Fruit fly (Drosophila melanogaster): ENCODE data around the gene RpLP0.
A peak's percentile ranks its signal among the peaks of the same experiment; 100 is the strongest.

The RpLP0 gene

dm6 chr3L:22074347-22074971 lies 1.2 kb upstream of the RpLP0 start, which contains the start of gene CG7133:
Gene CG7133 (minus strand): TSS chr3L:22074523.
- no peak for TF ChIP-seq kni (GFP tag; optimal IDR thresholded peaks at IDR 0.05)
- peak; percentile 82 for TF ChIP-seq HLH4C (GFP tag; IDR thresholded peaks at IDR 0.05; ENCODE audit: partially characterized antibody)
- TF ChIP-seq sens (GFP tag): peak; percentile 67
- peak; percentile 66 for TF ChIP-seq CG30020 (tag; optimal IDR thresholded peaks at IDR 0.05)
- TF ChIP-seq Gug (GFP tag; IDR thresholded peaks at IDR 0.05): peak; percentile 19; the same call in 1 of the 4 replicates
- peak; percentile 78 for TF ChIP-seq CG7963 (GFP tag; IDR thresholded peaks at IDR 0.05; ENCODE audit: partially characterized antibody)
- no peak for TF ChIP-seq MTF-1 (GFP tag; optimal IDR thresholded peaks at IDR 0.05; ENCODE audit: borderline replicate concordance)
- peak; percentile 27 for TF ChIP-seq pho (GFP tag; optimal IDR thresholded peaks at IDR 0.05)
- TF ChIP-seq CHES-1-like (GFP tag; optimal IDR thresholded peaks at IDR 0.05): peak; percentile 3
- TF ChIP-seq chinmo (GFP tag; IDR thresholded peaks at IDR 0.05; ENCODE audit: partially characterized antibody): peak; percentile 71; the same call in 1 of the 4 replicates
- peak; percentile 86 for TF ChIP-seq inv (GFP tag; IDR thresholded peaks at IDR 0.05; ENCODE audit: partially characterized antibody)
- TF ChIP-seq CG17612 (GFP tag; IDR thresholded peaks at IDR 0.05): no peak
- peak; percentile 83 for TF ChIP-seq stwl (tag; optimal IDR thresholded peaks at IDR 0.05)
- TF ChIP-seq CG2116 (GFP tag; optimal IDR thresholded peaks at IDR 0.05): peak; percentile 43
- TF ChIP-seq Mad (GFP tag; optimal IDR thresholded peaks at IDR 0.05): no peak
- TF ChIP-seq gfzf (GFP tag; optimal IDR thresholded peaks at IDR 0.05): peak; percentile 56
- peak; percentile 88 for TF ChIP-seq vnd (GFP tag; IDR thresholded peaks at IDR 0.05; ENCODE audit: partially characterized antibody)
- TF ChIP-seq Ets65A (GFP tag): no peak
- TF ChIP-seq CG8924 (tag; optimal IDR thresholded peaks at IDR 0.05): peak; percentile 4
- peak; percentile 91 for TF ChIP-seq bbx (GFP tag; IDR thresholded peaks at IDR 0.05; ENCODE audit: partially characterized antibody)
- TF ChIP-seq Opbp (GFP tag; IDR thresholded peaks at IDR 0.05; ENCODE audit: partially characterized antibody): peak; percentile 88
- peak; percentile 68 for TF ChIP-seq row (GFP tag; IDR thresholded peaks at IDR 0.05)
- no peak for TF ChIP-seq tll (GFP tag; optimal IDR thresholded peaks at IDR 0.05)
- peak; percentile 42 for TF ChIP-seq CG14710 (tag; optimal IDR thresholded peaks at IDR 0.05)
- peak; percentile 85 for TF ChIP-seq BEAF-32 (GFP tag; optimal IDR thresholded peaks at IDR 0.05)
- peak; percentile 79 for TF ChIP-seq mld (GFP tag; IDR thresholded peaks at IDR 0.05; ENCODE audit: partially characterized antibody)
- TF ChIP-seq Stat92E (GFP tag; optimal IDR thresholded peaks at IDR 0.05): no peak
- no peak for TF ChIP-seq Mes4 (GFP tag; optimal IDR thresholded peaks at IDR 0.05)
- TF ChIP-seq CG17186 (GFP tag; optimal IDR thresholded peaks at IDR 0.05): no peak
- peak; percentile 57 for TF ChIP-seq mirr (GFP tag; optimal IDR thresholded peaks at IDR 0.05)
- no peak for TF ChIP-seq lola (GFP tag; optimal IDR thresholded peaks at IDR 0.05)
- TF ChIP-seq CG17802 (tag; optimal IDR thresholded peaks at IDR 0.05): peak; percentile 3
- TF ChIP-seq trh (GFP tag; optimal IDR thresholded peaks at IDR 0.05): peak; percentile 1
- TF ChIP-seq tin (GFP tag; optimal IDR thresholded peaks at IDR 0.05): no peak
- TF ChIP-seq CG33213 (GFP tag; optimal IDR thresholded peaks at IDR 0.05): no peak
- TF ChIP-seq ind (GFP tag; optimal IDR thresholded peaks at IDR 0.05): no peak
- TF ChIP-seq cad (GFP tag; optimal IDR thresholded peaks at IDR 0.05): no peak
- TF ChIP-seq kah (GFP tag; optimal IDR thresholded peaks at IDR 0.05): peak; percentile 4
- peak; percentile 93 for TF ChIP-seq amos (GFP tag; IDR thresholded peaks at IDR 0.05; ENCODE audit: partially characterized antibody)
- peak; percentile 22 for TF ChIP-seq lilli (GFP tag; optimal IDR thresholded peaks at IDR 0.05)
- peak; percentile 7 for TF ChIP-seq exex (tag; optimal IDR thresholded peaks at IDR 0.05)
- peak; percentile 20 for TF ChIP-seq Dp (GFP tag; optimal IDR thresholded peaks at IDR 0.05)
- no peak for TF ChIP-seq CG10543 (GFP tag; optimal IDR thresholded peaks at IDR 0.05)
- peak; percentile 50 for TF ChIP-seq nerfin-2 (GFP tag; IDR thresholded peaks at IDR 0.05; ENCODE audit: partially characterized antibody)
- peak; percentile 89 for TF ChIP-seq CG14860 (GFP tag; IDR thresholded peaks at IDR 0.05; ENCODE audit: partially characterized antibody)
- TF ChIP-seq CG11560 (tag; IDR thresholded peaks at IDR 0.05): no peak
- peak; percentile 91 for TF ChIP-seq zen2 (GFP tag; IDR thresholded peaks at IDR 0.05; ENCODE audit: partially characterized antibody)
